Worm (Caenorhabditis elegans): ENCODE data around the gene D1086.6.

The D1086.6 gene

ce11 chrV:14126341-14126924, 46.8 kb downstream of the D1086.6 start:
- TF ChIP-seq ceh-62 (tag; optimal IDR thresholded peaks at IDR 0.05), result no peak
- no peak for TF ChIP-seq nhr-42 (GFP tag; IDR thresholded peaks at IDR 0.05)
- no peak for TF ChIP-seq vab-7 (GFP tag; IDR thresholded peaks at IDR 0.05)
- TF ChIP-seq dmd-9 (GFP tag; IDR thresholded peaks at IDR 0.05), result no peak
- TF ChIP-seq lsy-2 (tag; optimal IDR thresholded peaks at IDR 0.05), result no peak
- TF ChIP-seq mes-2 (tag; optimal IDR thresholded peaks at IDR 0.05; ENCODE audit: poor library complexity, severe bottlenecking), result peak; percentile 23
- no peak for TF ChIP-seq dmd-6 (GFP tag; IDR thresholded peaks at IDR 0.05)
- no peak for TF ChIP-seq ceh-28 (tag; optimal IDR thresholded peaks at IDR 0.05)
- no peak for TF ChIP-seq madf-5 (GFP tag; IDR thresholded peaks at IDR 0.05)
- TF ChIP-seq tag-97 (GFP tag; IDR thresholded peaks at IDR 0.05), result no peak
- TF ChIP-seq unc-62 (GFP tag; optimal IDR thresholded peaks at IDR 0.05 in 1 of 2), result peak in 1 of 2 experiments; percentile 11
- TF ChIP-seq unc-62 (tag; optimal IDR thresholded peaks at IDR 0.05), result no peak
- no peak for TF ChIP-seq unc-39 (tag; optimal IDR thresholded peaks at IDR 0.05)
- TF ChIP-seq mep-1 (tag; optimal IDR thresholded peaks at IDR 0.05), result no peak
- 0 out of 2 replicates have a peak, but pooled peaks have one; percentile 17 for TF ChIP-seq hmg-1.1 (GFP tag; IDR thresholded peaks at IDR 0.05)
- TF ChIP-seq set-16 (GFP tag; IDR thresholded peaks at IDR 0.05), result peak; percentile 16; the same call in 1 of the 2 replicates
- TF ChIP-seq ceh-44 (GFP tag; IDR thresholded peaks at IDR 0.05), result no peak
- TF ChIP-seq aha-1 (tag), result peak; percentile 57
- 0 out of 2 replicates have a peak, but pooled peaks have one; percentile 47 for TF ChIP-seq ctbp-1 (GFP tag; IDR thresholded peaks at IDR 0.05)
- TF ChIP-seq nhr-11 (tag; optimal IDR thresholded peaks at IDR 0.05), result no peak
- TF ChIP-seq lin-39 (tag; optimal IDR thresholded peaks at IDR 0.05), result no peak
- TF ChIP-seq tra-1 (GFP tag; IDR thresholded peaks at IDR 0.05), result no peak
- TF ChIP-seq dpl-1 (GFP tag; optimal IDR thresholded peaks at IDR 0.05), result no peak
- no peak for TF ChIP-seq T20F7.1 (GFP tag; optimal IDR thresholded peaks at IDR 0.05)
- no peak for TF ChIP-seq zip-2 (tag; optimal IDR thresholded peaks at IDR 0.05)

DNA sequence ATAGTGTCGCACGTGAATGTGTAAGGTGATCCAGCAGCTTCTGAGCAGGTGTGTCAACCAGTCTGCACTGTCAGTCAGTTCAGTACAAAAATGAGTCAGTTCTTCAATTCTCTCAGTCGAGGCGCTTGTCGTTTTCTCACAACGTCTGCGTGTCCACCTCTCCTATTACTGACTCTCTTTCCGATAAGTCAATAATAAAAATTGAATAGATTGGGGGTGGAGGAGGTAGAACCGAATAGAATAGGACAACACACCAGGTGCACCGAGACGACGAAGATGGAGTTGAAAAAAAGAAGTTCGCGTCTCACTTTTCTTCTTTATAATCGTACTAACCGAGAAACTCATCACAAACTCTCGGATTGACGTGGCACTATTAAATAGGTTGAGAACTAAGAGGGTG, 48.2 kb downstream of the D1086.6 start:
- no peak for TF ChIP-seq T20F7.1 (GFP tag; optimal IDR thresholded peaks at IDR 0.05)
- TF ChIP-seq lim-7 (GFP tag; IDR thresholded peaks at IDR 0.05), result no peak
- TF ChIP-seq nhr-76 (tag; optimal IDR thresholded peaks at IDR 0.05), result no peak
- TF ChIP-seq php-3 (GFP tag; IDR thresholded peaks at IDR 0.05), result no peak
- peak; percentile 6 for TF ChIP-seq rbr-2 (tag; optimal IDR thresholded peaks at IDR 0.05)
- TF ChIP-seq hlh-11 (tag; optimal IDR thresholded peaks at IDR 0.05), result peak; percentile 19
- peak; percentile 53 for TF ChIP-seq nhr-6 (tag; optimal IDR thresholded peaks at IDR 0.05)
- no peak for TF ChIP-seq unc-39 (tag; optimal IDR thresholded peaks at IDR 0.05)
- no peak for TF ChIP-seq zfp-2 (tag; optimal IDR thresholded peaks at IDR 0.05)
- no peak for TF ChIP-seq F49E8.2 (tag; optimal IDR thresholded peaks at IDR 0.05; ENCODE audit: borderline replicate concordance)
- TF ChIP-seq saeg-2 (GFP tag; IDR thresholded peaks at IDR 0.05), result no peak
- no peak for TF ChIP-seq lir-3 (tag; optimal IDR thresholded peaks at IDR 0.05)
- TF ChIP-seq daf-16 (GFP tag; optimal IDR thresholded peaks at IDR 0.05), result no peak
- TF ChIP-seq daf-16 (tag; optimal IDR thresholded peaks at IDR 0.05), result peak; percentile 27
- no peak for TF ChIP-seq nhr-28 (tag; optimal IDR thresholded peaks at IDR 0.05)
- no peak for TF ChIP-seq dve-1 (tag; optimal IDR thresholded peaks at IDR 0.05; ENCODE audit: insufficient read depth)
- 0 out of 2 replicates have a peak, but pooled peaks have one; percentile 28 for TF ChIP-seq hmg-1.1 (GFP tag; IDR thresholded peaks at IDR 0.05)
- no peak for TF ChIP-seq lin-15B (tag; optimal IDR thresholded peaks at IDR 0.05)
- no peak for TF ChIP-seq F26F4.8 (GFP tag; conservative IDR thresholded peaks at IDR 0.05)
- TF ChIP-seq jun-1 (tag; optimal IDR thresholded peaks at IDR 0.05), result no peak
- TF ChIP-seq mep-1 (tag; optimal IDR thresholded peaks at IDR 0.05), result peak; percentile 32
